Comparison of ENCODE assay signal across 5 worm cellular contexts in genomic region chrV:13082442-13083126, ce11.
A peak's percentile ranks its signal among the peaks of the same experiment; 100 is the strongest.
TF ChIP-seq lines count a peak whose summit lies in the region.

C34B4.2 (plus strand) TSS chrV:13083055.

TF ChIP-seq in whole organism, L1 larva, 84 proteins besides CTCF, POLR2A, EP300 and RAD21 (continued from another document and continues in another):
- TF ChIP-seq efl-1 (optimal IDR thresholded peaks at IDR 0.05; lab: Kevin White, UChicago) (peak; percentile 29 to 55), efl-1 (GFP tag; optimal IDR thresholded peaks at IDR 0.05 in 1 of 2; lab: Kevin White, UChicago) (peak in 1 of 2 experiments; percentile 48), swsn-7 (tag; optimal IDR thresholded peaks at IDR 0.05; lab: Kevin White, UChicago) (peak; percentile 64), snpc-4 (tag; optimal IDR thresholded peaks at IDR 0.05; lab: Kevin White, UChicago) (no peak), hlh-4 (tag; optimal IDR thresholded peaks at IDR 0.05; lab: Kevin White, UChicago) (no peak), lin-39 (tag; optimal IDR thresholded peaks at IDR 0.05; lab: Kevin White, UChicago) (peak; percentile 71), pax-3 (tag; optimal IDR thresholded peaks at IDR 0.05; lab: Kevin White, UChicago) (peak; percentile 84), aha-1 (tag; optimal IDR thresholded peaks at IDR 0.05; lab: Kevin White, UChicago) (peak; percentile 92), ama-1 (optimal IDR thresholded peaks at IDR 0.05; lab: Kevin White, UChicago) (no peak), C16A3.4 (tag; optimal IDR thresholded peaks at IDR 0.05; lab: Kevin White, UChicago) (peak; percentile 35), isw-1 (GFP tag; IDR thresholded peaks at IDR 0.05; lab: Robert Waterston, UW) (no peak), nhr-71 (tag; optimal IDR thresholded peaks at IDR 0.05; lab: Kevin White, UChicago) (peak; percentile 93), F16B12.6 (tag; optimal IDR thresholded peaks at IDR 0.05; lab: Kevin White, UChicago) (no peak), mdl-1 (tag; optimal IDR thresholded peaks at IDR 0.05; lab: Kevin White, UChicago) (peak in 1 of 2 experiments; percentile 79), fkh-4 (tag; optimal IDR thresholded peaks at IDR 0.05; lab: Kevin White, UChicago; ENCODE audit: borderline replicate concordance) (no peak), nhr-85 (tag; lab: Kevin White, UChicago) (peak; percentile 66), unc-86 (tag; optimal IDR thresholded peaks at IDR 0.05; lab: Kevin White, UChicago) (no peak), unc-62 (GFP tag; optimal IDR thresholded peaks at IDR 0.05; lab: Kevin White, UChicago) (no peak), ceh-90 (tag; optimal IDR thresholded peaks at IDR 0.05; lab: Kevin White, UChicago) (no peak), tlp-1 (tag; optimal IDR thresholded peaks at IDR 0.05; lab: Kevin White, UChicago) (no peak), ets-5 (GFP tag; IDR thresholded peaks at IDR 0.05; lab: Robert Waterston, UW) (no peak), unc-30 (tag; optimal IDR thresholded peaks at IDR 0.05; lab: Kevin White, UChicago) (no peak), lin-14 (GFP tag; optimal IDR thresholded peaks at IDR 0.05; lab: Kevin White, UChicago) (peak; percentile 90), ces-1 (GFP tag; optimal IDR thresholded peaks at IDR 0.05; lab: Kevin White, UChicago) (no peak), nhr-84 (tag; optimal IDR thresholded peaks at IDR 0.05; lab: Kevin White, UChicago) (no peak), irx-1 (tag; optimal IDR thresholded peaks at IDR 0.05; lab: Kevin White, UChicago) (peak; percentile 63), grh-1 (GFP tag; IDR thresholded peaks at IDR 0.05; lab: Robert Waterston, UW) (no peak)

TF ChIP-seq in whole organism, L2 larva, 48 proteins besides CTCF, POLR2A, EP300 and RAD21 (continued from another document):
- TF ChIP-seq C34F6.9 (tag; optimal IDR thresholded peaks at IDR 0.05; lab: Kevin White, UChicago): peak; percentile 78

TF ChIP-seq in whole organism, L4 larva, 104 proteins besides CTCF, POLR2A, EP300 and RAD21 (continued from another document and continues in another):
- no peak for TF ChIP-seq nhr-6 (tag; optimal IDR thresholded peaks at IDR 0.05; lab: Kevin White, UChicago)
- no peak for TF ChIP-seq R02D3.7 (tag; optimal IDR thresholded peaks at IDR 0.05; lab: Kevin White, UChicago)
- TF ChIP-seq ztf-7 (tag; optimal IDR thresholded peaks at IDR 0.05; lab: Kevin White, UChicago): peak; percentile 23
- TF ChIP-seq skn-1 (tag; optimal IDR thresholded peaks at IDR 0.05; lab: Kevin White, UChicago): no peak
- TF ChIP-seq jun-1 (tag; optimal IDR thresholded peaks at IDR 0.05; lab: Kevin White, UChicago): no peak
- TF ChIP-seq ceh-32 (tag; optimal IDR thresholded peaks at IDR 0.05; lab: Kevin White, UChicago; ENCODE audit: poor library complexity): no peak
- no peak for TF ChIP-seq mxl-2 (GFP tag; conservative IDR thresholded peaks at IDR 0.05; lab: Robert Waterston, UW)
- TF ChIP-seq zip-2 (tag; optimal IDR thresholded peaks at IDR 0.05; lab: Kevin White, UChicago): no peak
- TF ChIP-seq mxl-3 (GFP tag; optimal IDR thresholded peaks at IDR 0.05; lab: Kevin White, UChicago): peak; percentile 66
- TF ChIP-seq dpl-1 (GFP tag; optimal IDR thresholded peaks at IDR 0.05; lab: Kevin White, UChicago): no peak
- TF ChIP-seq lim-7 (GFP tag; IDR thresholded peaks at IDR 0.05; lab: Robert Waterston, UW): no peak
- TF ChIP-seq saeg-2 (GFP tag; IDR thresholded peaks at IDR 0.05; lab: Robert Waterston, UW): no peak
- no peak for TF ChIP-seq duxl-1 (tag; optimal IDR thresholded peaks at IDR 0.05; lab: Kevin White, UChicago; ENCODE audit: poor library complexity)
- no peak for TF ChIP-seq aly-2 (tag; optimal IDR thresholded peaks at IDR 0.05; lab: Kevin White, UChicago)
- no peak for TF ChIP-seq Y48G9A.11 (GFP tag; IDR thresholded peaks at IDR 0.05; lab: Robert Waterston, UW)
- TF ChIP-seq dmd-9 (GFP tag; IDR thresholded peaks at IDR 0.05; lab: Robert Waterston, UW): no peak
- TF ChIP-seq nhr-76 (tag; optimal IDR thresholded peaks at IDR 0.05; lab: Kevin White, UChicago): no peak
- TF ChIP-seq ctbp-1 (GFP tag; IDR thresholded peaks at IDR 0.05; lab: Robert Waterston, UW): 0 out of 2 replicates have a peak, but pooled peaks have one; percentile 46
- peak; percentile 3 for TF ChIP-seq rbr-2 (tag; optimal IDR thresholded peaks at IDR 0.05; lab: Kevin White, UChicago)
- TF ChIP-seq lin-1 (GFP tag; IDR thresholded peaks at IDR 0.05; lab: Robert Waterston, UW): peak; percentile 68; the same call in 1 of the 2 replicates
- TF ChIP-seq hif-1 (tag; optimal IDR thresholded peaks at IDR 0.05; lab: Kevin White, UChicago): peak; percentile 84 to 99
- no peak for TF ChIP-seq ces-1 (GFP tag; optimal IDR thresholded peaks at IDR 0.05; lab: Kevin White, UChicago)
- peak; percentile 51 for TF ChIP-seq nhr-11 (tag; optimal IDR thresholded peaks at IDR 0.05; lab: Kevin White, UChicago)
- TF ChIP-seq hmg-1.1 (GFP tag; IDR thresholded peaks at IDR 0.05; lab: Robert Waterston, UW): 0 out of 2 replicates have a peak, but pooled peaks have one; percentile 65
- TF ChIP-seq fkh-10 (GFP tag; optimal IDR thresholded peaks at IDR 0.05; lab: Kevin White, UChicago): no peak
- peak; percentile 100 for TF ChIP-seq aha-1 (tag; lab: Kevin White, UChicago)
- peak; percentile 48 for TF ChIP-seq mes-2 (tag; optimal IDR thresholded peaks at IDR 0.05; lab: Kevin White, UChicago; ENCODE audit: poor library complexity, severe bottlenecking)
- no peak for TF ChIP-seq ztf-11 (tag; optimal IDR thresholded peaks at IDR 0.05; lab: Kevin White, UChicago)
- TF ChIP-seq tra-1 (GFP tag; IDR thresholded peaks at IDR 0.05; lab: Robert Waterston, UW): peak; percentile 72; the same call in 1 of the 2 replicates
- peak; percentile 61 for TF ChIP-seq pha-4 (GFP tag; IDR thresholded peaks at IDR 0.05; lab: Robert Waterston, UW)
- peak; percentile 85 for TF ChIP-seq pha-4 (tag; optimal IDR thresholded peaks at IDR 0.05; lab: Kevin White, UChicago)
- peak; percentile 25 for TF ChIP-seq T20F7.1 (GFP tag; optimal IDR thresholded peaks at IDR 0.05; lab: Kevin White, UChicago)
- no peak for TF ChIP-seq zfp-3 (GFP tag; conservative IDR thresholded peaks at IDR 0.05; lab: Robert Waterston, UW)
- TF ChIP-seq php-3 (GFP tag; IDR thresholded peaks at IDR 0.05; lab: Robert Waterston, UW): no peak
- TF ChIP-seq egl-43 (GFP tag; IDR thresholded peaks at IDR 0.05; lab: Robert Waterston, UW): no peak
- no peak for TF ChIP-seq zfp-2 (tag; optimal IDR thresholded peaks at IDR 0.05; lab: Kevin White, UChicago)

TF ChIP-seq in whole organism, late embryonic, 69 proteins besides CTCF, POLR2A, EP300 and RAD21 (continued from another document):
- TF ChIP-seq elt-4 (tag; optimal IDR thresholded peaks at IDR 0.05; lab: Kevin White, UChicago) (no peak), ceh-14 (tag; optimal IDR thresholded peaks at IDR 0.05; lab: Kevin White, UChicago) (no peak)
TF ChIP-seq in whole organism, late embryonic: peak in this region for 10.

TF ChIP-seq in whole organism, young adult, 124 proteins besides CTCF, POLR2A, EP300 and RAD21 (continued from another document):
- TF ChIP-seq B0261.1 (tag; optimal IDR thresholded peaks at IDR 0.05; lab: Kevin White, UChicago) (no peak), Y79H2A.3 (GFP tag; conservative IDR thresholded peaks at IDR 0.05; lab: Robert Waterston, UW) (no peak), F10E7.11 (tag; optimal IDR thresholded peaks at IDR 0.05; lab: Kevin White, UChicago) (no peak), xnd-1 (tag; optimal IDR thresholded peaks at IDR 0.05; lab: Kevin White, UChicago) (no peak), chd-7 (tag; optimal IDR thresholded peaks at IDR 0.05; lab: Kevin White, UChicago) (peak; percentile 35), dpl-1 (GFP tag; optimal IDR thresholded peaks at IDR 0.05; lab: Kevin White, UChicago) (no peak), snpc-1.1 (tag; optimal IDR thresholded peaks at IDR 0.05; lab: Kevin White, UChicago; ENCODE audit: insufficient read depth) (no peak), T07F8.4 (tag; optimal IDR thresholded peaks at IDR 0.05; lab: Kevin White, UChicago) (no peak), atf-7 (tag; optimal IDR thresholded peaks at IDR 0.05; lab: Kevin White, UChicago) (peak; percentile 82), madf-6 (GFP tag; IDR thresholded peaks at IDR 0.05; lab: Robert Waterston, UW) (no peak), F37B4.10 (GFP tag; IDR thresholded peaks at IDR 0.05; lab: Robert Waterston, UW) (no peak), F33H1.4 (GFP tag; IDR thresholded peaks at IDR 0.05; lab: Robert Waterston, UW) (no peak), somi-1 (GFP tag; optimal IDR thresholded peaks at IDR 0.05; lab: Kevin White, UChicago) (peak; percentile 44), F57A8.1 (GFP tag; optimal IDR thresholded peaks at IDR 0.05; lab: Kevin White, UChicago) (no peak), bed-1 (GFP tag; IDR thresholded peaks at IDR 0.05; lab: Robert Waterston, UW) (no peak), ztf-25 (GFP tag; IDR thresholded peaks at IDR 0.05; lab: Robert Waterston, UW) (no peak), pbrm-1 (GFP tag; IDR thresholded peaks at IDR 0.05; lab: Robert Waterston, UW) (0 out of 2 replicates have a peak, but pooled peaks have one; percentile 30), tbx-9 (tag; optimal IDR thresholded peaks at IDR 0.05; lab: Kevin White, UChicago; ENCODE audit: borderline replicate concordance) (no peak), ceh-58 (GFP tag; IDR thresholded peaks at IDR 0.05; lab: Robert Waterston, UW) (no peak), lir-1 (GFP tag; conservative IDR thresholded peaks at IDR 0.05; lab: Robert Waterston, UW) (no peak), mcd-1 (GFP tag; IDR thresholded peaks at IDR 0.05; lab: Robert Waterston, UW) (0 out of 2 replicates have a peak, but pooled peaks have one; percentile 14), ceh-27 (GFP tag; optimal IDR thresholded peaks at IDR 0.05; lab: Kevin White, UChicago) (no peak), ztf-18 (tag; optimal IDR thresholded peaks at IDR 0.05; lab: Kevin White, UChicago) (no peak), egl-18 (GFP tag; IDR thresholded peaks at IDR 0.05; lab: Robert Waterston, UW) (no peak), F55B11.4 (tag; optimal IDR thresholded peaks at IDR 0.05; lab: Kevin White, UChicago; ENCODE audit: borderline replicate concordance, insufficient read depth) (no peak), hmg-20 (GFP tag; IDR thresholded peaks at IDR 0.05; lab: Robert Waterston, UW) (no peak), mel-28 (tag; optimal IDR thresholded peaks at IDR 0.05; lab: Kevin White, UChicago; ENCODE audit: borderline replicate concordance) (no peak), let-607 (tag; optimal IDR thresholded peaks at IDR 0.05; lab: Kevin White, UChicago) (peak in 1 of 2 experiments; percentile 48), pha-4 (tag; optimal IDR thresholded peaks at IDR 0.05; lab: Kevin White, UChicago) (peak; percentile 13), hlh-26 (GFP tag; conservative IDR thresholded peaks at IDR 0.05; lab: Robert Waterston, UW) (no peak), B0336.3 (GFP tag; IDR thresholded peaks at IDR 0.05; lab: Robert Waterston, UW) (peak; percentile 71; the same call in 1 of the 2 replicates), dox-1 (GFP tag; IDR thresholded peaks at IDR 0.05; lab: Robert Waterston, UW) (no peak; the same call in 1 of the 2 replicates), ztf-6 (GFP tag; IDR thresholded peaks at IDR 0.05; lab: Robert Waterston, UW) (no peak), snpc-4 (GFP tag; optimal IDR thresholded peaks at IDR 0.05; lab: Kevin White, UChicago) (no peak), snpc-4 (tag; optimal IDR thresholded peaks at IDR 0.05; lab: Kevin White, UChicago) (peak in 1 of 4 experiments; percentile 13), nfyb-1 (GFP tag; IDR thresholded peaks at IDR 0.05; lab: Robert Waterston, UW) (peak; percentile 56; the same call in 1 of the 2 replicates), ztf-28 (GFP tag; IDR thresholded peaks at IDR 0.05; lab: Robert Waterston, UW) (no peak), zim-3 (tag; optimal IDR thresholded peaks at IDR 0.05; lab: Kevin White, UChicago) (no peak), tlf-1 (GFP tag; optimal IDR thresholded peaks at IDR 0.05; lab: Kevin White, UChicago) (no peak), unc-62 (GFP tag; optimal IDR thresholded peaks at IDR 0.05; lab: Kevin White, UChicago) (no peak), ccch-3 (GFP tag; optimal IDR thresholded peaks at IDR 0.05; lab: Kevin White, UChicago) (no peak), D2030.7 (GFP tag; IDR thresholded peaks at IDR 0.05; lab: Robert Waterston, UW) (no peak), madf-10 (tag; optimal IDR thresholded peaks at IDR 0.05; lab: Kevin White, UChicago) (peak; percentile 46), sdz-38 (tag; optimal IDR thresholded peaks at IDR 0.05; lab: Kevin White, UChicago) (no peak), attf-5 (GFP tag; optimal IDR thresholded peaks at IDR 0.05; lab: Kevin White, UChicago) (peak; percentile 40), unc-130 (GFP tag; optimal IDR thresholded peaks at IDR 0.05; lab: Kevin White, UChicago) (no peak), nhr-120 (GFP tag; IDR thresholded peaks at IDR 0.05; lab: Robert Waterston, UW) (no peak), attf-6 (GFP tag; IDR thresholded peaks at IDR 0.05; lab: Robert Waterston, UW) (no peak), egl-44 (GFP tag; IDR thresholded peaks at IDR 0.05; lab: Robert Waterston, UW) (0 out of 2 replicates have a peak, but pooled peaks have one; percentile 54), F49E8.2 (tag; optimal IDR thresholded peaks at IDR 0.05; lab: Kevin White, UChicago; ENCODE audit: insufficient read depth) (no peak), ama-1 (optimal IDR thresholded peaks at IDR 0.05; lab: Kevin White, UChicago) (no peak), ama-1 (GFP tag; optimal IDR thresholded peaks at IDR 0.05; lab: Kevin White, UChicago) (no peak), snpc-1.3 (tag; optimal IDR thresholded peaks at IDR 0.05; lab: Kevin White, UChicago; ENCODE audit: insufficient read depth) (no peak), ZK185.1 (tag; optimal IDR thresholded peaks at IDR 0.05; lab: Kevin White, UChicago; ENCODE audit: poor library complexity, severe bottlenecking) (no peak), hlh-12 (tag; optimal IDR thresholded peaks at IDR 0.05; lab: Kevin White, UChicago) (no peak), F39B2.1 (GFP tag; IDR thresholded peaks at IDR 0.05; lab: Robert Waterston, UW) (no peak), nhr-80 (tag; optimal IDR thresholded peaks at IDR 0.05; lab: Kevin White, UChicago) (peak; percentile 92), F52B5.7 (tag; optimal IDR thresholded peaks at IDR 0.05; lab: Kevin White, UChicago) (no peak), tbp1 (GFP tag; optimal IDR thresholded peaks at IDR 0.05; lab: Kevin White, UChicago) (peak; percentile 38), ztf-22 (GFP tag; optimal IDR thresholded peaks at IDR 0.05; lab: Kevin White, UChicago) (peak; percentile 84), lag-1 (GFP tag; IDR thresholded peaks at IDR 0.05; lab: Robert Waterston, UW) (no peak), ceh-40 (GFP tag; IDR thresholded peaks at IDR 0.05; lab: Robert Waterston, UW) (no peak), let-526 (GFP tag; IDR thresholded peaks at IDR 0.05; lab: Robert Waterston, UW) (no peak), mxl-1 (tag; optimal IDR thresholded peaks at IDR 0.05; lab: Kevin White, UChicago) (no peak), Y53F4B.3 (GFP tag; IDR thresholded peaks at IDR 0.05; lab: Robert Waterston, UW) (no peak)
